Worm (Caenorhabditis elegans) whole organism, young adult: Measurements from ENCODE around the gene sgk-1.

Source experiments
- B0019.2 ChIP-seq: fragments of 200-800 bp; sonication (Bioruptor generic); conservative IDR thresholded peaks from 2 replicates; pipeline ENCODE4 v1.3.6; 2022; ENCODE audit warnings: missing genetic modification reagents, missing genetic modification characterization, missing compliant biosample characterization
- B0035.1 ChIP-seq: sonication (generic microtip); optimal IDR thresholded peaks from 2 replicates; lab custom pipeline; 2016; ENCODE audit warnings: missing genetic modification characterization, mild to moderate bottlenecking, missing compliant biosample characterization, missing genotype, missing genetic modification reagents
- C06A6.2 ChIP-seq: fragments of 200-800 bp; sonication (Bioruptor generic); conservative IDR thresholded peaks from 2 replicates; pipeline ENCODE4 v1.3.6; 2022; ENCODE audit warnings: missing genetic modification characterization, missing compliant biosample characterization
- C17E4.6 ChIP-seq: fragments of 200-800 bp; sonication (Bioruptor generic); IDR thresholded peaks from 2 replicates; pipeline ENCODE4 v1.3.6; 2022; ENCODE audit warnings: missing genetic modification reagents, missing genetic modification characterization, missing compliant biosample characterization
- F23B12.7 ChIP-seq: sonication (generic microtip); optimal IDR thresholded peaks from 2 replicates; lab custom pipeline; 2017; ENCODE audit warnings: missing genetic modification characterization, mild to moderate bottlenecking, missing compliant biosample characterization, antibody characterized with exemption, moderate library complexity; ENCODE audit not compliant: insufficient read depth
- F33H1.4 ChIP-seq: fragments of 200-800 bp; sonication (Bioruptor generic); IDR thresholded peaks from 2 replicates; pipeline ENCODE4 v1.3.6; 2022; ENCODE audit warnings: missing genetic modification reagents, missing genetic modification characterization, missing compliant biosample characterization
- F37B4.10 ChIP-seq: fragments of 200-800 bp; sonication (Bioruptor generic); IDR thresholded peaks from 2 replicates; pipeline ENCODE4 v1.3.6; 2022; ENCODE audit warnings: missing genetic modification characterization, missing compliant biosample characterization
- F39B2.1 ChIP-seq: fragments of 200-800 bp; sonication (Bioruptor generic); IDR thresholded peaks from 2 replicates; pipeline ENCODE4 v1.3.6; 2022; ENCODE audit warnings: missing genetic modification reagents, missing genetic modification characterization, missing compliant biosample characterization
- F49E8.2 ChIP-seq: sonication (generic microtip); optimal IDR thresholded peaks from 3 replicates; lab custom pipeline; 2017; ENCODE audit warnings: missing genetic modification characterization, mild to moderate bottlenecking, missing compliant biosample characterization, antibody characterized with exemption, moderate library complexity; ENCODE audit not compliant: insufficient read depth
- F52B5.7 ChIP-seq: sonication (generic microtip); optimal IDR thresholded peaks from 2 replicates; lab custom pipeline; 2016; ENCODE audit warnings: mild to moderate bottlenecking, missing genetic modification characterization, missing compliant biosample characterization
- F55B11.4 ChIP-seq: sonication (generic microtip); optimal IDR thresholded peaks from 2 replicates; lab custom pipeline; 2016; ENCODE audit warnings: missing compliant biosample characterization, missing genetic modification characterization, borderline replicate concordance; ENCODE audit not compliant: insufficient read depth
- F57C9.4 ChIP-seq: sonication (generic microtip); optimal IDR thresholded peaks from 2 replicates; lab custom pipeline; 2017; ENCODE audit warnings: mild to moderate bottlenecking, missing genetic modification characterization, missing compliant biosample characterization
- Y53F4B.3 ChIP-seq: fragments of 200-800 bp; sonication (Bioruptor generic); IDR thresholded peaks from 2 replicates; pipeline ENCODE4 v1.3.6; 2022; ENCODE audit warnings: missing genetic modification reagents, missing genetic modification characterization, missing compliant biosample characterization
- Y56A3A.18 ChIP-seq: fragments of 200-800 bp; sonication (Bioruptor generic); IDR thresholded peaks from 2 replicates; pipeline ENCODE4 v1.3.6; 2022; ENCODE audit warnings: missing genetic modification reagents, missing genetic modification characterization, missing compliant biosample characterization
- Y67H2A.10 ChIP-seq: fragments of 200-800 bp; sonication (Bioruptor generic); conservative IDR thresholded peaks from 2 replicates; pipeline ENCODE4 v1.3.6; 2022; ENCODE audit warnings: missing genetic modification reagents, missing genetic modification characterization, missing compliant biosample characterization
- aptf-2 ChIP-seq: fragments of 200-800 bp; sonication (Bioruptor generic); conservative IDR thresholded peaks from 2 replicates; pipeline ENCODE4 v1.3.6; 2022; ENCODE audit warnings: missing genetic modification reagents, missing genetic modification characterization, missing compliant biosample characterization
- atf-7 ChIP-seq: sonication (generic microtip); optimal IDR thresholded peaks from 2 replicates; lab custom pipeline; 2017; ENCODE audit warnings: mild to moderate bottlenecking, missing genetic modification characterization, missing compliant biosample characterization
- attf-5 ChIP-seq: fragments of 200-800 bp; sonication (Bioruptor generic); optimal IDR thresholded peaks from 2 replicates; lab custom pipeline; 2018; ENCODE audit warnings: mild to moderate bottlenecking, missing genetic modification characterization, missing compliant biosample characterization
- attf-6 ChIP-seq: fragments of 200-800 bp; sonication (Bioruptor generic); IDR thresholded peaks from 2 replicates; pipeline ENCODE4 v1.3.6; 2022; ENCODE audit warnings: missing genetic modification reagents, missing genetic modification characterization, missing compliant biosample characterization
- bed-2 ChIP-seq: fragments of 200-800 bp; sonication (Bioruptor generic); IDR thresholded peaks from 2 replicates; pipeline ENCODE4 v1.3.6; 2022; ENCODE audit warnings: missing genetic modification reagents, missing genetic modification characterization, missing compliant biosample characterization
- ccch-3 ChIP-seq: fragments of 200-800 bp; sonication (Bioruptor generic); optimal IDR thresholded peaks from 2 replicates; lab custom pipeline; 2018; ENCODE audit warnings: mild to moderate bottlenecking, missing genetic modification characterization, missing compliant biosample characterization
- ceh-100 ChIP-seq: fragments of 200-800 bp; sonication (Bioruptor generic); IDR thresholded peaks from 2 replicates; pipeline ENCODE4 v1.3.6; 2022; ENCODE audit warnings: missing genetic modification reagents, missing genetic modification characterization, missing compliant biosample characterization
- ceh-40 ChIP-seq: fragments of 200-800 bp; sonication (Bioruptor generic); IDR thresholded peaks from 2 replicates; pipeline ENCODE4 v1.3.6; 2022; ENCODE audit warnings: missing genetic modification characterization, missing compliant biosample characterization
- dpff-1 ChIP-seq: sonication (generic microtip); optimal IDR thresholded peaks from 2 replicates; lab custom pipeline; 2017; ENCODE audit warnings: mild to moderate bottlenecking, missing genetic modification characterization, missing compliant biosample characterization
- dpl-1 ChIP-seq: fragments of 150-350 bp; optimal IDR thresholded peaks from 2 replicates; lab custom pipeline; 2014; ENCODE audit warnings: missing biosample characterization, missing genetic modification reagents, missing genetic modification characterization
- egl-18 ChIP-seq: fragments of 200-800 bp; sonication (Bioruptor generic); IDR thresholded peaks from 2 replicates; pipeline ENCODE4 v1.3.6; 2022; ENCODE audit warnings: missing genetic modification reagents, missing genetic modification characterization, missing compliant biosample characterization
- egl-44 ChIP-seq: fragments of 200-800 bp; sonication (Bioruptor generic); IDR thresholded peaks from 2 replicates; pipeline ENCODE4 v1.3.6; 2022; ENCODE audit warnings: missing genetic modification reagents, missing genetic modification characterization, missing compliant biosample characterization
- ekl-4 ChIP-seq: fragments of 200-800 bp; sonication (Bioruptor generic); IDR thresholded peaks from 2 replicates; pipeline ENCODE4 v1.3.6; 2022; ENCODE audit warnings: missing genetic modification reagents, missing genetic modification characterization, missing compliant biosample characterization
- fkh-3 ChIP-seq: sonication (generic microtip); optimal IDR thresholded peaks from 2 replicates; lab custom pipeline; 2016; ENCODE audit warnings: mild to moderate bottlenecking, missing genetic modification characterization, missing compliant biosample characterization
- gei-17 ChIP-seq: fragments of 200-800 bp; sonication (Bioruptor generic); optimal IDR thresholded peaks from 2 replicates; lab custom pipeline; 2018; ENCODE audit warnings: mild to moderate bottlenecking, missing genetic modification characterization, missing compliant biosample characterization
- hsf-1 ChIP-seq: fragments of 200-800 bp; sonication (Bioruptor generic); IDR thresholded peaks from 2 replicates; pipeline ENCODE4 v1.3.6; 2022; ENCODE audit warnings: missing genetic modification reagents, missing genetic modification characterization, missing compliant biosample characterization
- lin-54 ChIP-seq: fragments of 200-800 bp; sonication (Bioruptor generic); optimal IDR thresholded peaks from 2 replicates; lab custom pipeline; 2018; ENCODE audit warnings: mild to moderate bottlenecking, missing genetic modification characterization, missing compliant biosample characterization
- madf-10 ChIP-seq: sonication (generic microtip); optimal IDR thresholded peaks from 2 replicates; lab custom pipeline; 2016; ENCODE audit warnings: mild to moderate bottlenecking, missing genetic modification characterization, missing compliant biosample characterization
- nfya-1 ChIP-seq: sonication (generic microtip); optimal IDR thresholded peaks from 2 replicates; lab custom pipeline; 2017; ENCODE audit warnings: antibody characterized with exemption, missing compliant biosample characterization, missing genetic modification characterization, borderline replicate concordance; ENCODE audit not compliant: insufficient read depth
- nfyb-1 ChIP-seq: fragments of 200-800 bp; sonication (Bioruptor generic); IDR thresholded peaks from 2 replicates; pipeline ENCODE4 v1.3.6; 2022; ENCODE audit warnings: missing genetic modification reagents, missing genetic modification characterization, missing compliant biosample characterization
- pbrm-1 ChIP-seq: fragments of 200-800 bp; sonication (Bioruptor generic); IDR thresholded peaks from 2 replicates; pipeline ENCODE4 v1.3.6; 2022; ENCODE audit warnings: missing genetic modification reagents, missing genetic modification characterization, missing compliant biosample characterization
- pha-4 ChIP-seq: fragments of 150-350 bp; sonication (generic microtip); optimal IDR thresholded peaks from 2 replicates; lab custom pipeline; 2014; ENCODE audit warnings: missing biosample characterization, missing genetic modification reagents, missing genetic modification characterization
- repo-1 ChIP-seq: sonication (generic microtip); optimal IDR thresholded peaks from 2 replicates; lab custom pipeline; 2017; ENCODE audit warnings: mild to moderate bottlenecking, missing genetic modification characterization, missing compliant biosample characterization
- rpc-1 ChIP-seq, 2 experiments: fragments of 150-350 bp in 1 of 2; sonication (generic microtip) in 1 of 2; optimal IDR thresholded peaks; 2 replicates each; lab custom pipeline; 2014 to 2018; ENCODE audit warnings: missing biosample characterization in 1 of 2, missing genetic modification characterization in 1 of 2, missing genetic modification reagents in 1 of 2, missing genotype in 1 of 2
- sdz-38 ChIP-seq: sonication (generic microtip); optimal IDR thresholded peaks from 2 replicates; lab custom pipeline; 2016; ENCODE audit warnings: missing genotype, missing genetic modification characterization, missing compliant biosample characterization
- snpc-1.3 ChIP-seq: sonication (generic microtip); optimal IDR thresholded peaks from 2 replicates; lab custom pipeline; 2017; ENCODE audit warnings: missing genetic modification characterization, mild to moderate bottlenecking, missing compliant biosample characterization, antibody characterized with exemption, moderate library complexity, missing genotype, missing genetic modification reagents; ENCODE audit not compliant: insufficient read depth
- somi-1 ChIP-seq: fragments of 200-800 bp; sonication (Bioruptor generic); optimal IDR thresholded peaks from 2 replicates; lab custom pipeline; 2018; ENCODE audit warnings: mild to moderate bottlenecking, missing genetic modification characterization, missing compliant biosample characterization
- tbp1 ChIP-seq: fragments of 200-800 bp; sonication (Bioruptor generic); optimal IDR thresholded peaks from 2 replicates; lab custom pipeline; 2018; ENCODE audit warnings: mild to moderate bottlenecking, missing genetic modification characterization, missing compliant biosample characterization
- tbx-9 ChIP-seq: sonication (generic microtip); optimal IDR thresholded peaks from 2 replicates; lab custom pipeline; 2016; ENCODE audit warnings: borderline replicate concordance, missing genetic modification characterization, inconsistent platforms, missing compliant biosample characterization
- unc-62 ChIP-seq: fragments of 150-350 bp; optimal IDR thresholded peaks from 2 replicates; lab custom pipeline; 2014; ENCODE audit warnings: missing biosample characterization, missing genetic modification reagents, missing genetic modification characterization
- zim-3 ChIP-seq: sonication (generic microtip); optimal IDR thresholded peaks from 2 replicates; lab custom pipeline; 2017; ENCODE audit warnings: mild to moderate bottlenecking, missing genetic modification characterization, moderate library complexity, missing compliant biosample characterization
- ztf-25 ChIP-seq: fragments of 200-800 bp; sonication (Bioruptor generic); IDR thresholded peaks from 2 replicates; pipeline ENCODE4 v1.3.6; 2022; ENCODE audit warnings: missing genetic modification reagents, missing genetic modification characterization, missing compliant biosample characterization
- ztf-26 ChIP-seq: sonication (generic microtip); optimal IDR thresholded peaks from 2 replicates; lab custom pipeline; 2017; ENCODE audit warnings: missing genetic modification characterization, missing compliant biosample characterization
- ztf-28 ChIP-seq: fragments of 200-800 bp; sonication (Bioruptor generic); IDR thresholded peaks from 2 replicates; pipeline ENCODE4 v1.3.6; 2022; ENCODE audit warnings: missing genetic modification reagents, missing genetic modification characterization, missing compliant biosample characterization

Gene sgk-1

DNA sequence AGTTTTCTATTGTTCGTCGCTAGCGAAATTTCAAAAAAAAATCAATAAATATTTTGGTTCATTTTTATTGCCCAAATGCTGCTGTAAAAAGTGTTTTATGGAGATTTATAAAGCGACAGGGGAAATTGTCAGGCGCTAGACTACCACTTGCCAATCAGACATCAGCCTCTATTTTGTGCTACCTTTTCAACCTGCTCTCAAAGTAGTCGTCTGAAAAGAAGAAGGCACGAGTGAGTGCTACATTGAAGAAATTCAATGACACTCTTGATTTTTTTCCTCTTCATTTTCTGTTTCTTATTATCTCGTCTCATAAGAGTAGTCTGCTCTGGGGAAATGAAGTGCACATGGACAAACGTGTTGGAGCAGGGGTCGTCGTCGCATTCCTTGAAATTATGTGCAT is 56.0 kb downstream of the sgk-1 start (continued):
- no peak for TF ChIP-seq nfya-1
- TF ChIP-seq F23B12.7 = peak; percentile 55
- TF ChIP-seq ekl-4 (GFP tag; lab: Robert Waterston, UW) = no peak
- TF ChIP-seq repo-1 (tag; lab: Kevin White, UChicago) = peak; percentile 58
- peak; percentile 24 for TF ChIP-seq B0035.1 (tag; lab: Kevin White, UChicago)
- peak; percentile 42 for TF ChIP-seq atf-7
- no peak for TF ChIP-seq ceh-100 (GFP tag; lab: Robert Waterston, UW)
- no peak for TF ChIP-seq F39B2.1 (GFP tag; lab: Robert Waterston, UW)
- TF ChIP-seq ceh-40 = no peak
- no peak for TF ChIP-seq sdz-38 (tag; lab: Kevin White, UChicago)
- no peak for TF ChIP-seq F55B11.4
- no peak for TF ChIP-seq Y53F4B.3
- TF ChIP-seq unc-62 = no peak
- TF ChIP-seq pbrm-1 = no peak
- no peak for TF ChIP-seq tbx-9 (tag; lab: Kevin White, UChicago)
- TF ChIP-seq ztf-26 (tag; lab: Kevin White, UChicago) = peak; percentile 70
- TF ChIP-seq zim-3 (tag; lab: Kevin White, UChicago) = no peak
- TF ChIP-seq F52B5.7 = no peak
- peak; percentile 93 for TF ChIP-seq gei-17 (GFP tag; lab: Kevin White, UChicago)
- no peak for TF ChIP-seq somi-1 (GFP tag; lab: Kevin White, UChicago)
- TF ChIP-seq aptf-2 (GFP tag; lab: Robert Waterston, UW) = no peak
- TF ChIP-seq dpff-1 (tag; lab: Kevin White, UChicago) = no peak
- TF ChIP-seq F49E8.2 = no peak
- TF ChIP-seq ztf-28 (GFP tag; lab: Robert Waterston, UW) = no peak
- no peak for TF ChIP-seq Y56A3A.18
- no peak for TF ChIP-seq egl-18 (GFP tag; lab: Robert Waterston, UW)
- TF ChIP-seq nfyb-1 = no peak
- TF ChIP-seq tbp1 (GFP tag; lab: Kevin White, UChicago) = peak; percentile 69
- no peak for TF ChIP-seq B0019.2
- no peak for TF ChIP-seq dpl-1 (GFP tag; lab: Kevin White, UChicago)
- no peak for TF ChIP-seq F57C9.4 (tag; lab: Kevin White, UChicago)
- TF ChIP-seq attf-6 = no peak
- TF ChIP-seq Y67H2A.10 = no peak
- no peak for TF ChIP-seq rpc-1 (optimal IDR thresholded peaks at IDR 0.05; lab: Kevin White, UChicago)
- no peak for TF ChIP-seq rpc-1 (tag; optimal IDR thresholded peaks at IDR 0.05; lab: Kevin White, UChicago)
- TF ChIP-seq C06A6.2 (GFP tag; lab: Robert Waterston, UW) = no peak
- TF ChIP-seq snpc-1.3 = no peak
- TF ChIP-seq C17E4.6 (GFP tag; lab: Robert Waterston, UW) = no peak
- TF ChIP-seq lin-54 (GFP tag; lab: Kevin White, UChicago) = peak; percentile 32
- peak; percentile 70 for TF ChIP-seq madf-10
- TF ChIP-seq hsf-1 = no peak
- no peak for TF ChIP-seq egl-44
- no peak for TF ChIP-seq ztf-25 (GFP tag; lab: Robert Waterston, UW)
- no peak for TF ChIP-seq F33H1.4 (GFP tag; lab: Robert Waterston, UW)
- TF ChIP-seq attf-5 (GFP tag; lab: Kevin White, UChicago) = no peak
- no peak for TF ChIP-seq fkh-3 (tag; lab: Kevin White, UChicago)
- no peak for TF ChIP-seq pha-4 (tag; lab: Kevin White, UChicago)
- no peak for TF ChIP-seq ccch-3 (GFP tag; lab: Kevin White, UChicago)
- TF ChIP-seq F37B4.10 (GFP tag; lab: Robert Waterston, UW) = no peak
- TF ChIP-seq bed-2 = no peak
